Worm (Caenorhabditis elegans): ENCODE data around the gene shl-1.
A peak's percentile ranks its signal among the peaks of the same experiment; 100 is the strongest.

The shl-1 gene

DNA sequence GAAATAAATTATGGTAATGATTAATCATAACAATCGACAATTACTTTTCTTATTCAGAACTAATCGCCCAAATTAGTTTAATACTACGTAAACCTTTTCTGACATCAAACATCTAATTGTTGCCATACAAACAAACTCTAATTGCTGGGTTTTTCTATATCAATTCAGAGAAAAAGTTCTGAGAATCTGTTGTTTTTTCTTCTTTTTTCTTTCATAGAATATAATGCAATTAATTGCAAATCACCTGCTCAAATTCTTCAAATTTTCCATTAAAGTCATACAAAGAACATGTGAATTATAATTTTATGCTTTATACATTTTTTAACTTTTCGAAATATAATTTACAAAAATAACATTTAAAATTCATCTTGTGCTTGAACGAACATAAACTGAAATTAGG, 19.5 kb upstream of the shl-1 start:
- peak; percentile 52 for TF ChIP-seq fkh-8 (tag; optimal IDR thresholded peaks at IDR 0.05)
- no peak for TF ChIP-seq tlp-1 (tag; optimal IDR thresholded peaks at IDR 0.05)
- no peak for TF ChIP-seq grh-1 (GFP tag; IDR thresholded peaks at IDR 0.05)
- peak; percentile 8 for TF ChIP-seq pax-3 (tag; optimal IDR thresholded peaks at IDR 0.05)
- TF ChIP-seq unc-98 (GFP tag; IDR thresholded peaks at IDR 0.05), result no peak
- TF ChIP-seq nhr-71 (tag; optimal IDR thresholded peaks at IDR 0.05), result peak; percentile 22
- TF ChIP-seq dsc-1 (tag; optimal IDR thresholded peaks at IDR 0.05), result no peak
- no peak for TF ChIP-seq blmp-1 (tag; optimal IDR thresholded peaks at IDR 0.05)
- TF ChIP-seq hlh-4 (tag; optimal IDR thresholded peaks at IDR 0.05), result peak; percentile 64

DNA sequence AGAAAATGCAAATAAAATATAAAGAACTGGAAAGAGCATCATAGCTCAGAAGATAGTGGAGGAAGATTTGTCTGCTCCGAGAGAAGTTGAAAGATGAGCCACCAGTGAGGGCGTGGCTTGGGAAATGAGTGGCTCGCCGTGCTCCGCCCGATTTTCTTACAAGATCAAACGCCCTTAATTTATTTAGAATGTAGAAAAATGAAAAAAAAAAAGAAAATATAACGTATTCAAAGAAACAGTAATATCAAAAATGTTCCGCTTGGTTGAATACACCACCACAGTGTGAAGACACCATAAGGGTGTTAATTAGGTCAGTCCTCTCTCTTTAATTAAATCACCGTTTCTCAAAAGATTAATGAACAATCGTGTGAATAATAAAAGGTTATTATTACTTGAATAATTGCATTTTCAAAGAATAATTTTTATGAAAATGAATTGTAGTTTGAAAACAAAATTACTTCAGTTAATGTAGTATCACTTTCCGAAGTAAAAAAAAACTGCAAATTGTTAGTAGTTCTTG, 18.6 kb upstream of the shl-1 start, which contains the start of gene sfrp-1:
Gene sfrp-1 (minus strand): TSS at position 51 of the 520 bp plus-strand sequence.
- no peak for TF ChIP-seq snu-23 (GFP tag; optimal IDR thresholded peaks at IDR 0.05)
- TF ChIP-seq skn-1 (tag; optimal IDR thresholded peaks at IDR 0.05), result no peak
- TF ChIP-seq nhr-90 (tag; optimal IDR thresholded peaks at IDR 0.05; ENCODE audit: poor library complexity), result no peak
- no peak for TF ChIP-seq tbx-2 (tag; optimal IDR thresholded peaks at IDR 0.05)
- no peak for TF ChIP-seq zag-1 (tag; optimal IDR thresholded peaks at IDR 0.05)
- no peak for TF ChIP-seq nhr-84 (tag; optimal IDR thresholded peaks at IDR 0.05)
- no peak for TF ChIP-seq nhr-71 (tag; optimal IDR thresholded peaks at IDR 0.05)
- TF ChIP-seq nhr-47 (tag; optimal IDR thresholded peaks at IDR 0.05), result no peak
- TF ChIP-seq fkh-4 (tag; optimal IDR thresholded peaks at IDR 0.05; ENCODE audit: borderline replicate concordance), result no peak
- TF ChIP-seq sox-4 (tag; optimal IDR thresholded peaks at IDR 0.05), result no peak
- no peak for TF ChIP-seq nhr-76 (tag; optimal IDR thresholded peaks at IDR 0.05)
- no peak for TF ChIP-seq lin-15B (tag; optimal IDR thresholded peaks at IDR 0.05)
- TF ChIP-seq mep-1 (tag; optimal IDR thresholded peaks at IDR 0.05), result no peak

DNA sequence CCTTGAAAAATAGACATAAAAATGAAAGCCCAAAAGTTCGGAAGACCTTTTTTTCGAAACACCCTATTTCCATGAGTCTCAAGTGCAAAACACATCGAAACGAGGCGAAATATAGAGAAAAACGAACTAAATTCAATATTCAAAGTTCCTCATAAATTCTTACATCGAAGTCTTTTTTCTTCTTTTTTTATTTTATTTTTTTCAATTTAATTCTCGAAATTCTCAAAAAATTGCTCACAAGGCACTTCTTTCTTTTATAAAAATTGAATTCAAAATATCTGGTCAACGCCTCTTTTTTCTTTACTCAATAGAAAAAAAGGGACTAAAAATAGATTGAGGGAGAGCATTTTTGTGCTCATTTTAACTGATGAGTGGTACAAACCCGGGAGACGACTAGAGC, 11.3 kb upstream of the shl-1 start:
- TF ChIP-seq fkh-10 (GFP tag; optimal IDR thresholded peaks at IDR 0.05) (peak; percentile 54), mef-2 (tag; optimal IDR thresholded peaks at IDR 0.05) (no peak)

DNA sequence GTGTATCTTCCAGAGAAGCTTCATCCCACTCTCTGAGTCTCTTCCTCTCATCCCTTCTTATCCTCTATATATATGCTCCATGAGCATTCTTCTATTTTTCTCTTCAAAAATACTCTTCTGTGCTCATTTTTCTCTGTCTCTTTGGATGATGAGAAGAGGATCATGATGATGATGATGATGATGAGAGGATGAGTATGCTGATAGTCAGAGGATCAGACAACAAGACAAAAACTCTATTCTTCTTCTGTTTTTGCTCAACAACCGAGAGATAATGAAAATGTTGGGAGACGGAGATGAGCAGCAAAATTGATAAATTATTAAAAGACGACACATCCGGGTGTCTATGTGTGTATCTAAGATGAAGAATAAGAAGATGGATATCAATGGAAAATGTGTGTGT, 9.5 kb upstream of the shl-1 start:
- TF ChIP-seq nhr-84 (tag; optimal IDR thresholded peaks at IDR 0.05) (no peak), sptf-1 (tag; optimal IDR thresholded peaks at IDR 0.05) (no peak), nhr-77 (tag; optimal IDR thresholded peaks at IDR 0.05) (no peak), swsn-7 (tag; optimal IDR thresholded peaks at IDR 0.05) (peak; percentile 42), skn-1 (tag; optimal IDR thresholded peaks at IDR 0.05) (peak; percentile 42), mef-2 (tag; optimal IDR thresholded peaks at IDR 0.05) (peak; percentile 43), ztf-11 (tag; optimal IDR thresholded peaks at IDR 0.05) (no peak), ceh-88 (GFP tag; IDR thresholded peaks at IDR 0.05) (no peak), nhr-19 (GFP tag; conservative IDR thresholded peaks at IDR 0.05) (peak; percentile 47), C16A3.4 (tag; optimal IDR thresholded peaks at IDR 0.05) (no peak), zag-1 (tag; optimal IDR thresholded peaks at IDR 0.05) (no peak), sup-37 (GFP tag; optimal IDR thresholded peaks at IDR 0.05) (no peak), nhr-20 (tag; optimal IDR thresholded peaks at IDR 0.05) (peak; percentile 42), pag-3 (tag; optimal IDR thresholded peaks at IDR 0.05; ENCODE audit: borderline replicate concordance, insufficient read depth) (no peak), aha-1 (tag; optimal IDR thresholded peaks at IDR 0.05) (no peak), snpc-4 (tag; optimal IDR thresholded peaks at IDR 0.05) (no peak), jun-1 (tag; optimal IDR thresholded peaks at IDR 0.05) (no peak), hpl-2 (GFP tag; optimal IDR thresholded peaks at IDR 0.05) (no peak), xbp-1 (tag; optimal IDR thresholded peaks at IDR 0.05) (peak; percentile 3), fkh-4 (tag; optimal IDR thresholded peaks at IDR 0.05; ENCODE audit: borderline replicate concordance) (no peak), tlp-1 (tag; optimal IDR thresholded peaks at IDR 0.05) (no peak), efl-1 (optimal IDR thresholded peaks at IDR 0.05) (peak; percentile 44 to 49), efl-1 (GFP tag; optimal IDR thresholded peaks at IDR 0.05 in 1 of 2) (peak; percentile 13 to 20), ceh-90 (tag; optimal IDR thresholded peaks at IDR 0.05) (no peak), fos-1 (tag; optimal IDR thresholded peaks at IDR 0.05) (peak; percentile 62), nhr-76 (tag; optimal IDR thresholded peaks at IDR 0.05) (no peak), dpl-1 (GFP tag; optimal IDR thresholded peaks at IDR 0.05) (peak in 2 of 3 experiments; percentile 14 to 26), lin-39 (tag; optimal IDR thresholded peaks at IDR 0.05) (no peak), lsy-2 (tag; optimal IDR thresholded peaks at IDR 0.05) (peak; percentile 68 to 76), pax-3 (tag; optimal IDR thresholded peaks at IDR 0.05) (no peak), dsc-1 (tag; optimal IDR thresholded peaks at IDR 0.05) (peak; percentile 79), ztf-4 (tag; optimal IDR thresholded peaks at IDR 0.05) (peak; percentile 21), mep-1 (tag; optimal IDR thresholded peaks at IDR 0.05) (peak; percentile 48), elt-3 (tag; optimal IDR thresholded peaks at IDR 0.05) (no peak)

Data from whole organism, L1 larva.